Worm (Caenorhabditis elegans) whole organism, late embryonic: ENCODE results near the gene vps-16.

ENCODE experiments used
- fkh-6 ChIP-seq: sonication (generic microtip); optimal IDR thresholded peaks from 2 replicates; lab custom pipeline; 2016; ENCODE audit warnings: missing genetic modification characterization, missing compliant biosample characterization
- sox-4 ChIP-seq: sonication (generic microtip); optimal IDR thresholded peaks from 2 replicates; lab custom pipeline; 2017; ENCODE audit warnings: mild to moderate bottlenecking, missing genetic modification characterization, inconsistent platforms, missing compliant biosample characterization

- no peak for TF ChIP-seq sox-4 (tag; lab: Kevin White, UChicago)
- no peak for TF ChIP-seq fkh-6 (tag; lab: Kevin White, UChicago)
Observed at ce11 chrIII:6390644-6391043, 42.4 kb upstream of the vps-16 start, which contains the start of gene smrc-1.
